Fruit fly (Drosophila melanogaster): ENCODE results near the gene CG42654.

CG42654 gene

DNA sequence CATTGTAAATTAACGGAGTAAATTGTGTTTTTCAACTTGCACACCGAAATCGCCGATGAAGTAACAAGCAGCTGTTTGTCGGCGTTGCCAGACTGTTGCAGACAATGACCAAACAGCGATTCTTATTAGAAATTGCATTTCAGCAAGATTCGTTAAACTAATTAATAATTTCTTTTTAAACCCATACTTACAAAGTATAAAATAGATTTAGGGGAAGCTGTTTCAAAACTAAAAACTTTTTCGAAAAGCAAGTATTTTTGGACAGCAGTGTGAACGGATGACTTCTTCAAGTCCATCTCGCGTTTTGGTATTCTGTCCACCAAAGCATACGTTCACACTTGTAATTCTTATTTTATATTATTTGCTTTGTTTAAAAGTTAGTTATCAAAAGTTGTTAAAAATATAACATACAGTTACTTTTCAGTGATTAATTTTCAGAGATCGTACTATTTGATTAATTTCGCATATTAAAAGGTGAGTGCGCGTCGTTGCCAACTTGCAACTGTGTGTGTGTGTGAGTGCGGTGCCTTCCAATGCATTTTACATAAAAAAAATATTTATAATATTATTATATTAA, 25.8 kb downstream of the CG42654 start, which contains the start of the genes CG8004 and RhoGDI (continued):
- peak; percentile 80 for TF ChIP-seq CG3847 (GFP tag; IDR thresholded peaks at IDR 0.05)
- no peak for TF ChIP-seq CG31224 (GFP tag; IDR thresholded peaks at IDR 0.05)
- peak; percentile 67; the same call in 2 of the 3 replicates for TF ChIP-seq ci (GFP tag; IDR thresholded peaks at IDR 0.05)
- TF ChIP-seq dati (GFP tag; IDR thresholded peaks at IDR 0.05), result peak; percentile 8; the same call in 1 of the 2 replicates
- TF ChIP-seq CG17912 (GFP tag; optimal IDR thresholded peaks at IDR 0.05), result no peak
- 0 out of 2 replicates have a peak, but pooled peaks have one; percentile 14 for TF ChIP-seq CG14667 (GFP tag; IDR thresholded peaks at IDR 0.05)
- TF ChIP-seq sim (GFP tag; IDR thresholded peaks at IDR 0.05), result no peak
- no peak for TF ChIP-seq CG8765 (GFP tag; IDR thresholded peaks at IDR 0.05)
- no peak for TF ChIP-seq gsb (GFP tag; IDR thresholded peaks at IDR 0.05)
- TF ChIP-seq unc-4 (GFP tag; IDR thresholded peaks at IDR 0.05; ENCODE audit: partially characterized antibody), result no peak
- TF ChIP-seq Dfd (GFP tag; optimal IDR thresholded peaks at IDR 0.05), result no peak
- no peak for TF ChIP-seq psq (GFP tag; optimal IDR thresholded peaks at IDR 0.05)
- TF ChIP-seq Dbx (GFP tag; IDR thresholded peaks at IDR 0.05), result peak; percentile 51; the same call in 2 of the 3 replicates
- TF ChIP-seq Ets97D (GFP tag; optimal IDR thresholded peaks at IDR 0.05), result peak; percentile 82
- no peak for TF ChIP-seq CG7745 (tag; optimal IDR thresholded peaks at IDR 0.05)
- peak; percentile 81 for TF ChIP-seq phol (tag; optimal IDR thresholded peaks at IDR 0.05)
- TF ChIP-seq CG17361 (GFP tag; IDR thresholded peaks at IDR 0.05), result peak; percentile 63; the same call in 1 of the 3 replicates
- TF ChIP-seq gro (GFP tag; optimal IDR thresholded peaks at IDR 0.05), result peak; percentile 62
- TF ChIP-seq Sox100B (GFP tag; optimal IDR thresholded peaks at IDR 0.05), result no peak
- no peak for TF ChIP-seq org-1 (GFP tag; optimal IDR thresholded peaks at IDR 0.05)
- TF ChIP-seq CG10147 (GFP tag; optimal IDR thresholded peaks at IDR 0.05), result peak; percentile 18
- TF ChIP-seq CG10543 (GFP tag; optimal IDR thresholded peaks at IDR 0.05), result peak; percentile 7
- peak; percentile 30 for TF ChIP-seq CG5245 (GFP tag; optimal IDR thresholded peaks at IDR 0.05)
- TF ChIP-seq CG9215 (GFP tag; IDR thresholded peaks at IDR 0.05), result peak; percentile 47
- TF ChIP-seq Dref (GFP tag; IDR thresholded peaks at IDR 0.05), result no peak
- peak; percentile 36 for TF ChIP-seq CG18011 (GFP tag; optimal IDR thresholded peaks at IDR 0.05)
- peak; percentile 74 for TF ChIP-seq CG13424 (tag; optimal IDR thresholded peaks at IDR 0.05)
- TF ChIP-seq Doc2 (GFP tag; IDR thresholded peaks at IDR 0.05), result no peak
- peak; percentile 94 for TF ChIP-seq Elba2 (GFP tag; optimal IDR thresholded peaks at IDR 0.05)
- TF ChIP-seq gcm2 (GFP tag; optimal IDR thresholded peaks at IDR 0.05), result peak; percentile 65
- no peak for TF ChIP-seq BtbVII (GFP tag; optimal IDR thresholded peaks at IDR 0.05)
- peak; percentile 25; the same call in 1 of the 2 replicates for TF ChIP-seq Scr (GFP tag; IDR thresholded peaks at IDR 0.05; ENCODE audit: partially characterized antibody)
- peak; percentile 69 to 95 for TF ChIP-seq Pdp1 (GFP tag; optimal IDR thresholded peaks at IDR 0.05)
- peak; percentile 49 for TF ChIP-seq Meics (GFP tag; optimal IDR thresholded peaks at IDR 0.05)
- peak; percentile 60 for TF ChIP-seq CG7839 (tag; optimal IDR thresholded peaks at IDR 0.05)
- peak; percentile 20 for TF ChIP-seq ERR (GFP tag; optimal IDR thresholded peaks at IDR 0.05)
- peak; percentile 2 for TF ChIP-seq CG13296 (GFP tag; optimal IDR thresholded peaks at IDR 0.05)
- TF ChIP-seq Hmr (GFP tag; optimal IDR thresholded peaks at IDR 0.05), result peak; percentile 70
- no peak for TF ChIP-seq dimm (GFP tag; IDR thresholded peaks at IDR 0.05)
- no peak for TF ChIP-seq vnd (GFP tag; IDR thresholded peaks at IDR 0.05; ENCODE audit: partially characterized antibody)
- TF ChIP-seq CG11085 (GFP tag; IDR thresholded peaks at IDR 0.05), result no peak
- no peak for TF ChIP-seq klu (GFP tag; IDR thresholded peaks at IDR 0.05)
- TF ChIP-seq yki (optimal IDR thresholded peaks at IDR 0.05), result no peak
- 0 out of 3 replicates have a peak, but pooled peaks have one; percentile 42 for TF ChIP-seq CG3726 (GFP tag; IDR thresholded peaks at IDR 0.05)
- peak; percentile 54 for TF ChIP-seq CG12744 (GFP tag; optimal IDR thresholded peaks at IDR 0.05)
- TF ChIP-seq gce (GFP tag; IDR thresholded peaks at IDR 0.05), result no peak
- TF ChIP-seq Spps (tag; optimal IDR thresholded peaks at IDR 0.05), result no peak
- TF ChIP-seq CG6272 (GFP tag; IDR thresholded peaks at IDR 0.05), result no peak
- TF ChIP-seq CG6254 (GFP tag; optimal IDR thresholded peaks at IDR 0.05), result no peak
- TF ChIP-seq Chrac-16 (GFP tag; optimal IDR thresholded peaks at IDR 0.05), result peak; percentile 66
- TF ChIP-seq CG12155 (GFP tag; optimal IDR thresholded peaks at IDR 0.05), result peak; percentile 51

Measured in whole organism, embryonic.